Fruit fly (Drosophila melanogaster) whole organism, embryonic: ENCODE measurements around the gene CG15337.

Source experiments
- CG1024 ChIP-seq: fragments of 200-800 bp; sonication (Bioruptor generic); IDR thresholded peaks from 2 replicates; pipeline ENCODE4 v1.3.6; 2022; ENCODE audit warnings: missing biosample characterization, missing genetic modification characterization
- CG10979 ChIP-seq: fragments of 200-800 bp; sonication (Bioruptor generic); optimal IDR thresholded peaks from 2 replicates; lab custom pipeline; 2018; ENCODE audit warnings: missing biosample characterization, mild to moderate bottlenecking, missing genetic modification characterization, moderate library complexity
- CG11696 ChIP-seq: fragments of 200-800 bp; sonication (Bioruptor generic); IDR thresholded peaks from 2 replicates; pipeline ENCODE4 v1.3.6; 2022; ENCODE audit warnings: missing biosample characterization, missing genetic modification characterization
- CG13894 ChIP-seq: fragments of 200-800 bp; sonication (Bioruptor generic); optimal IDR thresholded peaks from 3 replicates; lab custom pipeline; 2018; ENCODE audit warnings: missing biosample characterization, mild to moderate bottlenecking, missing genetic modification characterization, moderate library complexity
- CG14965 ChIP-seq: fragments of 200-800 bp; sonication (Bioruptor generic); optimal IDR thresholded peaks from 2 replicates; lab custom pipeline; 2016; ENCODE audit warnings: missing biosample characterization, missing genetic modification characterization, borderline replicate concordance
- CG15479 ChIP-seq: fragments of 200-800 bp; sonication (Bioruptor generic); optimal IDR thresholded peaks from 3 replicates; lab custom pipeline; 2019; ENCODE audit warnings: missing biosample characterization, mild to moderate bottlenecking, missing genetic modification characterization, moderate library complexity
- CG17361 ChIP-seq: fragments of 200-800 bp; sonication (Bioruptor generic); IDR thresholded peaks from 3 replicates; pipeline ENCODE4 v1.3.6; 2022; ENCODE audit warnings: missing biosample characterization, missing genetic modification characterization
- CG1832 ChIP-seq: fragments of 200-800 bp; sonication (Bioruptor generic); optimal IDR thresholded peaks from 2 replicates; lab custom pipeline; 2017; ENCODE audit warnings: missing biosample characterization, mild to moderate bottlenecking, missing genetic modification characterization, inconsistent platforms
- CG2199 ChIP-seq: fragments of 200-800 bp; sonication (Bioruptor generic); IDR thresholded peaks from 3 replicates; pipeline ENCODE4 v1.3.6; 2022; ENCODE audit warnings: missing biosample characterization, missing genetic modification characterization
- CG2875 ChIP-seq: fragments of 200-800 bp; sonication (Bioruptor generic); optimal IDR thresholded peaks from 2 replicates; lab custom pipeline; 2017; ENCODE audit warnings: missing biosample characterization, mild to moderate bottlenecking, missing genetic modification characterization, missing genetic modification reagents
- CG2889 ChIP-seq: fragments of 200-800 bp; sonication (Bioruptor generic); IDR thresholded peaks from 3 replicates; pipeline ENCODE4 v1.3.6; 2022; ENCODE audit warnings: missing biosample characterization, missing genetic modification characterization
- CG31224 ChIP-seq: fragments of 200-800 bp; sonication (Bioruptor generic); IDR thresholded peaks from 2 replicates; pipeline ENCODE4 v1.3.6; 2022; ENCODE audit warnings: missing biosample characterization, missing genetic modification characterization
- CG3726 ChIP-seq: fragments of 200-800 bp; sonication (Bioruptor generic); IDR thresholded peaks from 3 replicates; pipeline ENCODE4, ENCODE4 v1.3.6; 2022; ENCODE audit warnings: missing biosample characterization, missing genetic modification characterization
- CG7372 ChIP-seq: fragments of 200-800 bp; sonication (Bioruptor generic); IDR thresholded peaks from 2 replicates; pipeline ENCODE4 v1.3.6; 2022; ENCODE audit warnings: missing biosample characterization, missing genetic modification characterization
- CG7786 ChIP-seq: fragments of 200-800 bp; sonication (Bioruptor generic); optimal IDR thresholded peaks from 2 replicates; lab custom pipeline; 2016; ENCODE audit warnings: missing biosample characterization, missing genetic modification characterization
- CG8089 ChIP-seq: fragments of 200-800 bp; sonication (Bioruptor generic); optimal IDR thresholded peaks from 3 replicates; lab custom pipeline; 2016; ENCODE audit warnings: missing biosample characterization, missing genetic modification characterization
- CG8359 ChIP-seq: fragments of 200-800 bp; sonication (Bioruptor generic); optimal IDR thresholded peaks from 2 replicates; lab custom pipeline; 2017; ENCODE audit warnings: missing biosample characterization, mild to moderate bottlenecking, missing genetic modification characterization, borderline replicate concordance
- CG8944 ChIP-seq: fragments of 200-800 bp; sonication (Bioruptor generic); optimal IDR thresholded peaks from 3 replicates; lab custom pipeline; 2016; ENCODE audit warnings: missing biosample characterization, missing genetic modification characterization
- CG9817 ChIP-seq: fragments of 200-800 bp; sonication (Bioruptor generic); optimal IDR thresholded peaks from 2 replicates; lab custom pipeline; 2018; ENCODE audit warnings: missing biosample characterization, mild to moderate bottlenecking, missing genetic modification characterization, moderate library complexity
- CTCF ChIP-seq: fragments of 200-800 bp; sonication (Bioruptor generic); optimal IDR thresholded peaks from 2 replicates; lab custom pipeline; 2017; ENCODE audit warnings: missing biosample characterization, mild to moderate bottlenecking, missing genetic modification characterization, moderate library complexity
- Dfd ChIP-seq, 2 experiments: fragments of >200 bp; optimal IDR thresholded peaks; 2 replicates each; lab custom pipeline; 2017; ENCODE audit warnings: missing biosample characterization in 2 of 2, missing genetic modification characterization in 2 of 2
- Doc3 ChIP-seq: fragments of 200-800 bp; sonication (Bioruptor generic); IDR thresholded peaks from 3 replicates; pipeline ENCODE4 v1.3.6; 2022; ENCODE audit warnings: missing biosample characterization, missing genetic modification characterization; ENCODE audit not compliant: partially characterized antibody
- Gsc ChIP-seq: fragments of 200-800 bp; sonication (Bioruptor generic); IDR thresholded peaks from 2 replicates; pipeline ENCODE4 v1.3.6; 2022; ENCODE audit warnings: missing biosample characterization, missing genetic modification characterization
- H15 ChIP-seq: fragments of 200-800 bp; sonication (Bioruptor generic); IDR thresholded peaks from 3 replicates; pipeline ENCODE4 v1.3.6; 2022; ENCODE audit warnings: missing biosample characterization, missing genetic modification characterization
- Myb ChIP-seq: fragments of 200-800 bp; sonication (Bioruptor generic); optimal IDR thresholded peaks from 2 replicates; lab custom pipeline; 2016; ENCODE audit warnings: missing biosample characterization, missing genetic modification characterization
- Opbp ChIP-seq: fragments of 200-800 bp; sonication (Bioruptor generic); IDR thresholded peaks from 3 replicates; pipeline ENCODE4 v1.3.6; 2022; ENCODE audit warnings: missing biosample characterization, missing genetic modification characterization; ENCODE audit not compliant: partially characterized antibody
- Ravus ChIP-seq: fragments of 200-800 bp; sonication (Bioruptor generic); IDR thresholded peaks from 2 replicates; pipeline ENCODE4 v1.3.6; 2022; ENCODE audit warnings: missing biosample characterization, missing genetic modification characterization
- Sox100B ChIP-seq: fragments of 200-800 bp; sonication (Bioruptor generic); optimal IDR thresholded peaks from 3 replicates; lab custom pipeline; 2018; ENCODE audit warnings: missing biosample characterization, mild to moderate bottlenecking, missing genetic modification characterization
- Ssrp ChIP-seq: fragments of 200-800 bp; sonication (Bioruptor generic); optimal IDR thresholded peaks from 2 replicates; lab custom pipeline; 2018; ENCODE audit warnings: missing biosample characterization, mild to moderate bottlenecking, missing genetic modification characterization, moderate library complexity
- Usf ChIP-seq: fragments of 200-800 bp; sonication (Bioruptor generic); optimal IDR thresholded peaks from 2 replicates; lab custom pipeline; 2017; ENCODE audit warnings: missing genotype, missing biosample characterization, missing genetic modification characterization
- ato ChIP-seq: fragments of 200-800 bp; sonication (Bioruptor generic); IDR thresholded peaks from 2 replicates; pipeline ENCODE4 v1.3.6; 2022; ENCODE audit warnings: missing biosample characterization, missing genetic modification characterization; ENCODE audit not compliant: partially characterized antibody
- bsh ChIP-seq, 2 experiments: fragments of 200-800 bp; sonication (Bioruptor generic); optimal IDR thresholded peaks; 2 replicates each; lab custom pipeline; 2017 to 2018; ENCODE audit warnings: mild to moderate bottlenecking in 2 of 2, missing biosample characterization in 2 of 2, missing genetic modification characterization in 2 of 2, moderate library complexity in 1 of 2
- cato ChIP-seq: fragments of 200-800 bp; sonication (Bioruptor generic); optimal IDR thresholded peaks from 2 replicates; lab custom pipeline; 2016; ENCODE audit warnings: missing biosample characterization, missing genetic modification characterization, borderline replicate concordance
- dan ChIP-seq: fragments of 200-800 bp; sonication (Bioruptor generic); IDR thresholded peaks from 2 replicates; pipeline ENCODE4 v1.3.6; 2022; ENCODE audit warnings: missing biosample characterization, missing genetic modification characterization
- emc ChIP-seq: fragments of 200-800 bp; sonication (Bioruptor generic); optimal IDR thresholded peaks from 2 replicates; lab custom pipeline; 2016; ENCODE audit warnings: missing biosample characterization, missing genetic modification characterization
- fd64A ChIP-seq: fragments of 200-800 bp; sonication (Bioruptor generic); optimal IDR thresholded peaks from 3 replicates; lab custom pipeline; 2018; ENCODE audit warnings: missing biosample characterization, mild to moderate bottlenecking, missing genetic modification characterization
- ftz-f1 ChIP-seq: fragments of 200-800 bp; sonication (Bioruptor generic); optimal IDR thresholded peaks from 2 replicates; lab custom pipeline; 2016; ENCODE audit warnings: missing biosample characterization, missing genetic modification characterization
- gfzf ChIP-seq: fragments of 200-800 bp; sonication (Bioruptor generic); optimal IDR thresholded peaks from 2 replicates; lab custom pipeline; 2016; ENCODE audit warnings: missing biosample characterization, mild to moderate bottlenecking, missing genetic modification characterization, moderate library complexity
- gt ChIP-seq: fragments of 200-800 bp; sonication (Bioruptor generic); IDR thresholded peaks from 2 replicates; pipeline ENCODE4 v1.3.6; 2022; ENCODE audit warnings: missing biosample characterization, missing genetic modification characterization
- h ChIP-seq: fragments of >200 bp; optimal IDR thresholded peaks from 2 replicates; lab custom pipeline; 2017
- jigr1 ChIP-seq: fragments of 200-800 bp; sonication (Bioruptor generic); IDR thresholded peaks from 3 replicates; pipeline ENCODE4 v1.3.6; 2022; ENCODE audit warnings: missing biosample characterization, missing genetic modification characterization
- kay ChIP-seq: fragments of 200-800 bp; sonication (Bioruptor generic); optimal IDR thresholded peaks from 2 replicates; lab custom pipeline; 2016; ENCODE audit warnings: missing biosample characterization, missing genetic modification characterization
- lbe ChIP-seq: fragments of 200-800 bp; sonication (Bioruptor generic); optimal IDR thresholded peaks from 2 replicates; lab custom pipeline; 2016; ENCODE audit warnings: missing biosample characterization, mild to moderate bottlenecking, missing genetic modification characterization
- maf-S ChIP-seq: fragments of 200-800 bp; sonication (Bioruptor generic); optimal IDR thresholded peaks from 2 replicates; lab custom pipeline; 2016; ENCODE audit warnings: missing biosample characterization, missing genetic modification characterization
- nom ChIP-seq: fragments of 200-800 bp; sonication (Bioruptor generic); optimal IDR thresholded peaks from 2 replicates; lab custom pipeline; 2017; ENCODE audit warnings: missing biosample characterization, missing genetic modification characterization, mild to moderate bottlenecking, moderate library complexity, missing genetic modification reagents
- pb ChIP-seq: fragments of 200-800 bp; sonication (Bioruptor generic); optimal IDR thresholded peaks from 3 replicates; lab custom pipeline; 2016; ENCODE audit warnings: missing biosample characterization, missing genetic modification characterization
- pho ChIP-seq: fragments of 200-800 bp; sonication (Bioruptor generic); optimal IDR thresholded peaks from 2 replicates; lab custom pipeline; 2016; ENCODE audit warnings: missing biosample characterization, missing genetic modification characterization
- pum ChIP-seq: fragments of 200-800 bp; sonication (Bioruptor generic); optimal IDR thresholded peaks from 2 replicates; lab custom pipeline; 2016; ENCODE audit warnings: missing biosample characterization, missing genetic modification characterization
- sens ChIP-seq: fragments of 200-800 bp; sonication (Bioruptor generic); peaks from one replicate; lab custom pipeline; 2016; ENCODE audit warnings: missing biosample characterization, missing genetic modification characterization
- slp2 ChIP-seq: fragments of 200-800 bp; sonication (Bioruptor generic); optimal IDR thresholded peaks from 2 replicates; lab custom pipeline; 2016; ENCODE audit warnings: missing biosample characterization, missing genetic modification characterization
- tx ChIP-seq: fragments of 200-800 bp; sonication (Bioruptor generic); optimal IDR thresholded peaks from 2 replicates; lab custom pipeline; 2016; ENCODE audit warnings: missing biosample characterization, missing genetic modification characterization
- zfh1 ChIP-seq: fragments of 200-800 bp; sonication (Bioruptor generic); IDR thresholded peaks from 3 replicates; pipeline ENCODE4 v1.3.6; 2022; ENCODE audit warnings: missing biosample characterization, missing genetic modification characterization
- zfh2 ChIP-seq: fragments of 200-800 bp; sonication (Bioruptor generic); optimal IDR thresholded peaks from 2 replicates; lab custom pipeline; 2016; ENCODE audit warnings: missing biosample characterization, missing genetic modification characterization

The CG15337 gene

DNA sequence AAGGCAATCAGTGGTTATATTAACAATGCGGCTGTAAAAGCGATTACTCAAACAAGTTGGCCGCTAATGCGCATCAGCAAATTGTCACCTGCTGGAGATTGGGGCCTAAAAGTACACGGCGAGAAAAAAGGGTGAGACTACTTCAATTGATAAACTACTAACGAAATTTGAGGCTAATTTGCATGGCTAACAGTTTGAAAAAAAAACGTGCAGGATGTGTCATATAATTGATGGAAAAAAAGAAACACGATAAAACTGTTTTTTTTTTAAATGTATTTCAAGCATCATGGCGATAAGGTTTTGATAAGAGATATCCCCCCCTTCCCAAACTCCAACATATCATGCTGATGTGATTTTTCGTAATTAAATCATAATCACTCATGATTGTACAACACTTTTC is 47.1 kb upstream of the CG15337 start (continued):
- TF ChIP-seq pb (GFP tag; lab: Kevin White, UChicago) (peak; percentile 17), Ravus (GFP tag; lab: Robert Waterston, UW) (no peak), CG7786 (GFP tag; lab: Kevin White, UChicago) (peak; percentile 4), Opbp (GFP tag; lab: Robert Waterston, UW) (no peak), zfh2 (peak; percentile 3), bsh (GFP tag; optimal IDR thresholded peaks at IDR 0.05; lab: Kevin White, UChicago) (no peak), CG8089 (GFP tag; lab: Kevin White, UChicago) (no peak), CG1832 (GFP tag; lab: Kevin White, UChicago) (no peak), H15 (GFP tag; lab: Robert Waterston, UW) (no peak), Usf (GFP tag; lab: Kevin White, UChicago) (no peak), CG13894 (tag; lab: Kevin White, UChicago) (no peak), CG17361 (GFP tag; lab: Robert Waterston, UW) (no peak), kay (no peak), gt (GFP tag; lab: Robert Waterston, UW) (no peak), CG31224 (no peak), jigr1 (0 out of 3 replicates have a peak, but pooled peaks have one; percentile 16), CG2875 (no peak), lbe (GFP tag; lab: Kevin White, UChicago) (no peak), cato (GFP tag; lab: Kevin White, UChicago) (no peak), CTCF (GFP tag; lab: Kevin White, UChicago) (no peak), tx (GFP tag; lab: Kevin White, UChicago) (no peak), CG11696 (no peak), slp2 (GFP tag; lab: Kevin White, UChicago) (no peak), Doc3 (GFP tag; lab: Robert Waterston, UW) (no peak), CG1024 (GFP tag; lab: Robert Waterston, UW) (no peak), pho (no peak), ato (no peak), h (lab: Kevin White, UChicago) (no peak), CG14965 (GFP tag; lab: Kevin White, UChicago) (no peak), CG3726 (GFP tag; lab: Robert Waterston, UW) (no peak), Sox100B (GFP tag; lab: Kevin White, UChicago) (no peak), CG8359 (GFP tag; lab: Kevin White, UChicago) (no peak), Gsc (GFP tag; lab: Robert Waterston, UW) (no peak), sens (peak; percentile 47), CG2889 (GFP tag; lab: Robert Waterston, UW) (no peak), CG10979 (tag; lab: Kevin White, UChicago) (no peak), fd64A (no peak), Ssrp (tag; lab: Kevin White, UChicago) (no peak), pum (GFP tag; lab: Kevin White, UChicago) (no peak), maf-S (no peak), dan (GFP tag; lab: Robert Waterston, UW) (no peak), CG15479 (GFP tag; lab: Kevin White, UChicago) (no peak), gfzf (GFP tag; lab: Kevin White, UChicago) (no peak), zfh1 (GFP tag; lab: Robert Waterston, UW) (no peak), Dfd (GFP tag; optimal IDR thresholded peaks at IDR 0.05; lab: Kevin White, UChicago) (no peak), Myb (GFP tag; lab: Kevin White, UChicago) (no peak), CG7372 (no peak), CG2199 (GFP tag; lab: Robert Waterston, UW) (no peak), CG8944 (no peak), nom (GFP tag; lab: Kevin White, UChicago) (no peak), emc (GFP tag; lab: Kevin White, UChicago) (no peak), CG9817 (tag; lab: Kevin White, UChicago) (peak; percentile 19), ftz-f1 (GFP tag; lab: Kevin White, UChicago) (no peak)
